Worm (Caenorhabditis elegans) whole organism, mixed stage, embryonic: ENCODE measurements around the gene hint-3.

Experiments used
- M03D4.4 ChIP-seq: sonication (generic microtip); optimal IDR thresholded peaks from 2 replicates; lab custom pipeline; 2017; ENCODE audit warnings: mild to moderate bottlenecking, missing genetic modification characterization, missing compliant biosample characterization
- bed-3 ChIP-seq: fragments of 200-800 bp; sonication (Bioruptor generic); optimal IDR thresholded peaks from 3 replicates; lab custom pipeline; 2018; ENCODE audit warnings: mild to moderate bottlenecking, missing genetic modification characterization, moderate library complexity, missing compliant biosample characterization
- blmp-1 ChIP-seq: fragments of 150-350 bp; optimal IDR thresholded peaks from 2 replicates; lab custom pipeline; 2014; ENCODE audit warnings: missing biosample characterization, missing genetic modification characterization
- ceh-39 ChIP-seq: fragments of 150-350 bp; optimal IDR thresholded peaks from 2 replicates; lab custom pipeline; 2014; ENCODE audit warnings: missing biosample characterization, missing genetic modification characterization
- ceh-43 ChIP-seq: fragments of 200-800 bp; sonication (Bioruptor generic); optimal IDR thresholded peaks from 2 replicates; lab custom pipeline; 2018; ENCODE audit warnings: mild to moderate bottlenecking, missing genetic modification characterization, moderate library complexity, missing compliant biosample characterization
- ceh-83 ChIP-seq: fragments of 200-800 bp; sonication (Bioruptor generic); optimal IDR thresholded peaks from 2 replicates; lab custom pipeline; 2018; ENCODE audit warnings: mild to moderate bottlenecking, missing genetic modification characterization, missing compliant biosample characterization
- ces-1 ChIP-seq: fragments of 150-350 bp; optimal IDR thresholded peaks from 2 replicates; lab custom pipeline; 2014; ENCODE audit warnings: missing biosample characterization, missing genetic modification reagents, missing genetic modification characterization
- cnd-1 ChIP-seq: fragments of 200-800 bp; sonication (Bioruptor generic); optimal IDR thresholded peaks from 2 replicates; lab custom pipeline; 2018; ENCODE audit warnings: mild to moderate bottlenecking, missing genetic modification characterization, missing compliant biosample characterization
- drap-1 ChIP-seq: fragments of 200-800 bp; sonication (Bioruptor generic); optimal IDR thresholded peaks from 3 replicates; lab custom pipeline; 2018; ENCODE audit warnings: mild to moderate bottlenecking, missing genetic modification characterization, missing compliant biosample characterization
- elt-1 ChIP-seq: sonication (generic microtip); optimal IDR thresholded peaks from 2 replicates; lab custom pipeline; 2017; ENCODE audit warnings: missing genetic modification characterization, mild to moderate bottlenecking, missing compliant biosample characterization, antibody characterized with exemption, moderate library complexity, borderline replicate concordance; ENCODE audit not compliant: insufficient read depth
- elt-3 ChIP-seq: fragments of 150-350 bp; optimal IDR thresholded peaks from 2 replicates; lab custom pipeline; 2014; ENCODE audit warnings: missing biosample characterization, missing genetic modification characterization
- flh-1 ChIP-seq: fragments of 200-800 bp; sonication (Bioruptor generic); optimal IDR thresholded peaks from 2 replicates; lab custom pipeline; 2018; ENCODE audit warnings: mild to moderate bottlenecking, missing genetic modification characterization, moderate library complexity, missing compliant biosample characterization
- ham-2 ChIP-seq: fragments of 200-800 bp; sonication (Bioruptor generic); optimal IDR thresholded peaks from 2 replicates; lab custom pipeline; 2018; ENCODE audit warnings: mild to moderate bottlenecking, missing genetic modification characterization, missing compliant biosample characterization
- hlh-1 ChIP-seq: fragments of 150-350 bp; optimal IDR thresholded peaks from 2 replicates; lab custom pipeline; 2014; ENCODE audit warnings: missing biosample characterization, missing genetic modification reagents, missing genetic modification characterization
- lin-13 ChIP-seq: fragments of 150-350 bp; optimal IDR thresholded peaks from 2 replicates; lab custom pipeline; 2014; ENCODE audit warnings: missing biosample characterization, missing genetic modification characterization
- lin-32 ChIP-seq: fragments of 200-800 bp; sonication (Bioruptor generic); optimal IDR thresholded peaks from 2 replicates; lab custom pipeline; 2018; ENCODE audit warnings: mild to moderate bottlenecking, missing genetic modification characterization, missing compliant biosample characterization
- lsy-2 ChIP-seq: fragments of 150-350 bp; optimal IDR thresholded peaks from 2 replicates; lab custom pipeline; 2014; ENCODE audit warnings: missing biosample characterization, missing genetic modification characterization
- mab-5 ChIP-seq: fragments of 150-350 bp; optimal IDR thresholded peaks from 2 replicates; lab custom pipeline; 2014; ENCODE audit warnings: missing biosample characterization, missing genetic modification characterization
- mep-1 ChIP-seq: fragments of 150-350 bp; optimal IDR thresholded peaks from 2 replicates; lab custom pipeline; 2017; ENCODE audit warnings: missing biosample characterization, missing genetic modification reagents, missing genetic modification characterization, inconsistent platforms
- mls-2 ChIP-seq: sonication (generic microtip); optimal IDR thresholded peaks from 2 replicates; lab custom pipeline; 2016; ENCODE audit warnings: mild to moderate bottlenecking, missing genetic modification characterization, moderate library complexity, missing compliant biosample characterization
- nhr-12 ChIP-seq: fragments of 150-350 bp; optimal IDR thresholded peaks from 2 replicates; lab custom pipeline; 2014; ENCODE audit warnings: missing biosample characterization, missing genetic modification characterization
- nhr-2 ChIP-seq: fragments of 150-350 bp; optimal IDR thresholded peaks from 2 replicates; lab custom pipeline; 2014; ENCODE audit warnings: missing biosample characterization, missing genetic modification characterization
- nhr-237 ChIP-seq: fragments of 150-350 bp; optimal IDR thresholded peaks from 2 replicates; lab custom pipeline; 2014; ENCODE audit warnings: missing biosample characterization, missing genetic modification characterization
- nhr-28 ChIP-seq: fragments of 150-350 bp; optimal IDR thresholded peaks from 2 replicates; lab custom pipeline; 2014; ENCODE audit warnings: missing biosample characterization, missing genetic modification characterization
- nhr-76 ChIP-seq: sonication (generic microtip); optimal IDR thresholded peaks from 2 replicates; lab custom pipeline; 2017; ENCODE audit warnings: missing biosample characterization, missing genetic modification characterization
- pha-4 ChIP-seq: fragments of 150-350 bp; optimal IDR thresholded peaks from 2 replicates; lab custom pipeline; 2018; ENCODE audit warnings: missing biosample characterization, missing genetic modification reagents, missing genetic modification characterization
- sem-2 ChIP-seq: fragments of 200-800 bp; sonication (Bioruptor generic); optimal IDR thresholded peaks from 2 replicates; lab custom pipeline; 2018; ENCODE audit warnings: mild to moderate bottlenecking, missing genetic modification characterization, missing compliant biosample characterization
- snpc-4 ChIP-seq: fragments of 150-350 bp; optimal IDR thresholded peaks from 2 replicates; lab custom pipeline; 2014; ENCODE audit warnings: missing biosample characterization, missing genetic modification characterization
- sptf-1 ChIP-seq: sonication (generic microtip); optimal IDR thresholded peaks from 2 replicates; lab custom pipeline; 2017; ENCODE audit warnings: mild to moderate bottlenecking, missing genetic modification characterization, moderate library complexity, missing compliant biosample characterization
- tbx-8 ChIP-seq: fragments of 200-800 bp; sonication (Bioruptor generic); optimal IDR thresholded peaks from 2 replicates; lab custom pipeline; 2018; ENCODE audit warnings: mild to moderate bottlenecking, missing genetic modification characterization, moderate library complexity, missing compliant biosample characterization
- unc-120 ChIP-seq: sonication (generic microtip); optimal IDR thresholded peaks from 2 replicates; lab custom pipeline; 2017; ENCODE audit warnings: missing genetic modification characterization, missing compliant biosample characterization; ENCODE audit not compliant: poor library complexity, severe bottlenecking
- unc-39 ChIP-seq: fragments of 150-350 bp; optimal IDR thresholded peaks from 2 replicates; lab custom pipeline; 2014; ENCODE audit warnings: missing biosample characterization, missing genetic modification characterization
- unc-62 ChIP-seq: fragments of 150-350 bp; optimal IDR thresholded peaks from 2 replicates; lab custom pipeline; 2014; ENCODE audit warnings: missing biosample characterization, missing genetic modification reagents, missing genetic modification characterization
- zip-8 ChIP-seq: fragments of 150-350 bp; optimal IDR thresholded peaks from 2 replicates; lab custom pipeline; 2014; ENCODE audit warnings: missing biosample characterization, missing genetic modification characterization
- ztf-11 ChIP-seq: fragments of 150-350 bp; optimal IDR thresholded peaks from 2 replicates; lab custom pipeline; 2014; ENCODE audit warnings: missing biosample characterization, missing genetic modification characterization

Gene hint-3

ce11 chrV:7728679-7729027, 31.6 kb upstream of the hint-3 start, which contains the start of gene Y97E10C.1:
Y97E10C.1 (plus strand) TSS chrV:7728879.
- TF ChIP-seq mab-5 (no peak), sptf-1 (tag; lab: Kevin White, UChicago) (no peak), elt-1 (no peak), lin-13 (no peak), elt-3 (tag; lab: Kevin White, UChicago) (no peak), unc-120 (tag; lab: Kevin White, UChicago) (no peak), bed-3 (GFP tag; lab: Kevin White, UChicago) (no peak), tbx-8 (GFP tag; lab: Kevin White, UChicago) (no peak), blmp-1 (tag; lab: Kevin White, UChicago) (no peak), M03D4.4 (tag; lab: Kevin White, UChicago) (no peak), drap-1 (GFP tag; lab: Kevin White, UChicago) (no peak), cnd-1 (tag; lab: Kevin White, UChicago) (no peak), nhr-2 (tag; lab: Kevin White, UChicago) (no peak), nhr-28 (no peak), snpc-4 (tag; lab: Kevin White, UChicago) (no peak), sem-2 (GFP tag; lab: Kevin White, UChicago) (no peak), pha-4 (no peak)
- TF ChIP-seq, all 35 proteins: peak for 0

ce11 chrV:7730488-7730887, 29.8 kb upstream of the hint-3 start:
- TF ChIP-seq snpc-4 (tag; lab: Kevin White, UChicago) (no peak), tbx-8 (GFP tag; lab: Kevin White, UChicago) (no peak), mab-5 (no peak), ceh-43 (GFP tag; lab: Kevin White, UChicago) (no peak), ztf-11 (tag; lab: Kevin White, UChicago) (no peak), nhr-28 (no peak), elt-3 (tag; lab: Kevin White, UChicago) (no peak), sptf-1 (tag; lab: Kevin White, UChicago) (peak; percentile 34), lin-32 (GFP tag; lab: Kevin White, UChicago) (no peak), drap-1 (GFP tag; lab: Kevin White, UChicago) (peak; percentile 5), ceh-83 (GFP tag; lab: Kevin White, UChicago) (peak; percentile 21), ces-1 (no peak), mep-1 (tag; lab: Kevin White, UChicago) (no peak), unc-120 (tag; lab: Kevin White, UChicago) (no peak), mls-2 (peak; percentile 39), nhr-237 (tag; lab: Kevin White, UChicago) (no peak)

- TF ChIP-seq hlh-1 (tag; lab: Kevin White, UChicago) (no peak), zip-8 (no peak), unc-120 (tag; lab: Kevin White, UChicago) (no peak), lsy-2 (tag; lab: Kevin White, UChicago) (no peak), nhr-2 (tag; lab: Kevin White, UChicago) (no peak), sptf-1 (tag; lab: Kevin White, UChicago) (no peak), elt-3 (tag; lab: Kevin White, UChicago) (no peak), snpc-4 (tag; lab: Kevin White, UChicago) (no peak), nhr-76 (tag; lab: Kevin White, UChicago) (no peak), pha-4 (no peak)
These were observed 27.0 kb upstream of the hint-3 start for ce11 chrV:7733240-7733765.

- no peak for TF ChIP-seq sem-2 (GFP tag; lab: Kevin White, UChicago)
- no peak for TF ChIP-seq lin-32 (GFP tag; lab: Kevin White, UChicago)
- no peak for TF ChIP-seq flh-1 (GFP tag; lab: Kevin White, UChicago)
- TF ChIP-seq pha-4: peak; percentile 58
- no peak for TF ChIP-seq tbx-8 (GFP tag; lab: Kevin White, UChicago)
- TF ChIP-seq mab-5: peak; percentile 41
- peak; percentile 74 for TF ChIP-seq nhr-237 (tag; lab: Kevin White, UChicago)
- peak; percentile 56 for TF ChIP-seq lsy-2 (tag; lab: Kevin White, UChicago)
- TF ChIP-seq sptf-1 (tag; lab: Kevin White, UChicago): no peak
- no peak for TF ChIP-seq elt-3 (tag; lab: Kevin White, UChicago)
- no peak for TF ChIP-seq nhr-28
- TF ChIP-seq nhr-12 (tag; lab: Kevin White, UChicago): no peak
- TF ChIP-seq nhr-2 (tag; lab: Kevin White, UChicago): no peak
- TF ChIP-seq mep-1 (tag; lab: Kevin White, UChicago): peak; percentile 85
- TF ChIP-seq bed-3 (GFP tag; lab: Kevin White, UChicago): no peak
- peak; percentile 52 for TF ChIP-seq cnd-1 (tag; lab: Kevin White, UChicago)
- peak; percentile 30 for TF ChIP-seq lin-13
- no peak for TF ChIP-seq nhr-76 (tag; lab: Kevin White, UChicago)
- TF ChIP-seq elt-1: no peak
- TF ChIP-seq zip-8: no peak
- peak; percentile 54 for TF ChIP-seq ham-2 (GFP tag; lab: Kevin White, UChicago)
- TF ChIP-seq hlh-1 (tag; lab: Kevin White, UChicago): peak; percentile 77
- peak; percentile 32 for TF ChIP-seq mls-2
- TF ChIP-seq ceh-83 (GFP tag; lab: Kevin White, UChicago): no peak
- TF ChIP-seq blmp-1 (tag; lab: Kevin White, UChicago): no peak
- no peak for TF ChIP-seq M03D4.4 (tag; lab: Kevin White, UChicago)
- TF ChIP-seq unc-39 (tag; lab: Kevin White, UChicago): no peak
- peak; percentile 44 for TF ChIP-seq unc-62
- TF ChIP-seq ztf-11 (tag; lab: Kevin White, UChicago): no peak
- no peak for TF ChIP-seq unc-120 (tag; lab: Kevin White, UChicago)
- no peak for TF ChIP-seq ceh-43 (GFP tag; lab: Kevin White, UChicago)
- TF ChIP-seq ceh-39: peak; percentile 57
- peak; percentile 65 for TF ChIP-seq ces-1
- no peak for TF ChIP-seq drap-1 (GFP tag; lab: Kevin White, UChicago)
- TF ChIP-seq snpc-4 (tag; lab: Kevin White, UChicago): no peak
These were observed 25.4 kb upstream of the hint-3 start, which contains the start of gene clic-1 for ce11 chrV:7734909-7735308. clic-1 (minus strand) TSS chrV:7734911.
